Worm (Caenorhabditis elegans): ENCODE results near the gene C04F5.9.

Gene C04F5.9

DNA sequence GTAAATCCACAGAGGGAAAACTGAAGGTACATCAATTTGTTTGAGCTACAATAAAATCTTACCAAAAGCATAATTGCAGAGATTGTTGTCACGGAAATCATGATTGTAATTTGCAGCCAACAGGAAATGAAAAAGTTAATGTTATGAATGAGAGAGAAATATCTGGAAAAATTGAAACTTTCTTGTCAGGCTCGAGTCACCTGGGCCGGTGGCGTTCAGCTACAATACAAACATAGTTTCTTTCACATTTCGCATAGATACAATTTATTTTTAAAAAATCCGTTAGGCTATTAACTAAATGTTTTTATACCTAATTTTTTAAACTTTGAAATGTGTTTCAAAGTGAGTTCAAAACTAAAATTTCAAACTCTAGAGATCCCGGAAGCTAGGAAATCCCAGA lies 38.7 kb upstream of the C04F5.9 start, which contains the start of gene srx-39:
srx-39 (minus strand) TSS at position 101 of the 400 bp plus-strand sequence.
- no peak for TF ChIP-seq zag-1 (tag; optimal IDR thresholded peaks at IDR 0.05)
- TF ChIP-seq elt-1 (tag; optimal IDR thresholded peaks at IDR 0.05): no peak
- no peak for TF ChIP-seq nhr-28 (tag; optimal IDR thresholded peaks at IDR 0.05)
- no peak for TF ChIP-seq eor-1 (tag; optimal IDR thresholded peaks at IDR 0.05)
- no peak for TF ChIP-seq ztf-4 (tag; optimal IDR thresholded peaks at IDR 0.05)
- no peak for TF ChIP-seq fos-1 (tag; optimal IDR thresholded peaks at IDR 0.05)

DNA sequence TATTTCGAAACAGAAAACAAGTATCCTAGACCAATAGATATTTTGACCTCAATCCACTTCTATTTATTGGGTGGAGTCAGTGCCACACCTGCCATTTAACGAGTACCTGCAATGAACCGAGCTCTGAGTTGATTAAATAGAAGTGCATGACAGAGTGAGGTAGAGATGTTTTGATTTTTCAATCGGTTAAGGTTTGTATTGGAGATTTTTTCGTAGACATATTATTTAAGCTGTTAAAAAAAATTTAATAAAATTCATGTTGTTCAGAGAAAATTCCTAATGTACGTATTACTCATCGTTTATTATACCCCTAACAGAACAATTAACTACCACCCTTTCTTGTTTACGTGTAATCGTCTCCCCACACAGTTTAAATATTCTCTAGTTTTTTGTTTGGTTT lies 36.5 kb upstream of the C04F5.9 start, which contains the start of gene srx-38:
srx-38 (minus strand) TSS at position 101 of the 400 bp plus-strand sequence.
- TF ChIP-seq ceh-16 (tag; optimal IDR thresholded peaks at IDR 0.05) (no peak), mdl-1 (tag; optimal IDR thresholded peaks at IDR 0.05) (no peak), nhr-237 (tag; optimal IDR thresholded peaks at IDR 0.05) (no peak), mml-1 (tag; optimal IDR thresholded peaks at IDR 0.05) (no peak), egl-5 (tag; optimal IDR thresholded peaks at IDR 0.05) (no peak), elt-3 (tag; optimal IDR thresholded peaks at IDR 0.05) (no peak), snpc-4 (tag; optimal IDR thresholded peaks at IDR 0.05) (no peak), eor-1 (tag; optimal IDR thresholded peaks at IDR 0.05) (no peak), fos-1 (tag; optimal IDR thresholded peaks at IDR 0.05) (no peak), skn-1 (tag; optimal IDR thresholded peaks at IDR 0.05) (no peak), hmg-11 (tag; optimal IDR thresholded peaks at IDR 0.05) (no peak), lin-15B (tag; optimal IDR thresholded peaks at IDR 0.05) (no peak), ztf-11 (tag; optimal IDR thresholded peaks at IDR 0.05) (no peak), ama-1 (optimal IDR thresholded peaks at IDR 0.05) (no peak)

DNA sequence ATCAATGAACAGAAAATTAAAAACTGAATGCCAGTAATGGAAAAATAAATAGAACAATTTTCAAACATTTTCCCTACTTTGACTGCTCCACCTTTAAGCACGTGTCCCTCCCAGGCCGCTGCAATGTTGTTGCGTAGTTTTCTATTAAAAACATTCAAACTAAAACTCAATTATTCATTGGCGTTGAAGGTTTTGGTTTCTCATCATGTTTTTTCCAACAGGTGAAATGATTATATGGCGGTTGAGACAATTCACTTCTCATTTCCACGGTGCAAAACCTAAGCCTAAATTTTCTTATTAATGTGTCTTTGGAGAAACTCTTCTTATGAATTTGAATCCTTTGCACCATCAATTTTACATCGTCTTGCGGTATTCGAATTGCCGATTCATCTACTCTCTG lies 31.9 kb upstream of the C04F5.9 start, which contains the start of gene srh-130:
srh-130 (plus strand) TSS at position 301 of the 400 bp plus-strand sequence.
- TF ChIP-seq unc-62 (GFP tag; optimal IDR thresholded peaks at IDR 0.05) (no peak), mml-1 (tag; optimal IDR thresholded peaks at IDR 0.05) (no peak), nhr-12 (tag; optimal IDR thresholded peaks at IDR 0.05) (no peak), fos-1 (tag; optimal IDR thresholded peaks at IDR 0.05) (no peak), fkh-10 (GFP tag; optimal IDR thresholded peaks at IDR 0.05) (no peak), lin-39 (tag; optimal IDR thresholded peaks at IDR 0.05) (no peak), nfya-1 (tag; optimal IDR thresholded peaks at IDR 0.05; ENCODE audit: insufficient read depth) (no peak), ceh-82 (tag; optimal IDR thresholded peaks at IDR 0.05) (no peak), ztf-4 (tag; optimal IDR thresholded peaks at IDR 0.05) (no peak)

DNA sequence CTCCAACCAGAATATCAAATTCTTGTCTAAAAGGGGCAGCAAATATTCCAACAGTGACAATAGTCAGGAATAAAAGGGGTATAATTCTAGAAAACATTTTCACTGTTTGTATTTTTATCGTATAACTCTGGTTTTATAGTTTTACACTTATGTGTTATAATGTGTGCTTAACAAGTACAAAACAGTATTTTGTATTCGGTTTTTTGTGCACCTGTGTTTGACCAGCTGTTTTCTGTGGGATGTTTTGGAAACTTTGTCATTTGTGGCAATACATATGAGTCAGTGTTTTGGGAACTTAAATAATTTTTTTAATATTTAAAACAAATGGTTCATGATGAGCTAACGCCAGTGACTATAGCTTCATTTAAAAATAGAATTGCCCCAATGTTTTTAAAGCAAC lies 27.4 kb upstream of the C04F5.9 start, which contains the start of gene F14F9.6:
F14F9.6 (minus strand) TSS at position 101 of the 400 bp plus-strand sequence.
- TF ChIP-seq nhr-67 (tag; optimal IDR thresholded peaks at IDR 0.05) (no peak), R02D3.7 (tag; optimal IDR thresholded peaks at IDR 0.05) (no peak), tbx-2 (tag; optimal IDR thresholded peaks at IDR 0.05) (no peak), nhr-76 (tag; optimal IDR thresholded peaks at IDR 0.05) (no peak)

DNA sequence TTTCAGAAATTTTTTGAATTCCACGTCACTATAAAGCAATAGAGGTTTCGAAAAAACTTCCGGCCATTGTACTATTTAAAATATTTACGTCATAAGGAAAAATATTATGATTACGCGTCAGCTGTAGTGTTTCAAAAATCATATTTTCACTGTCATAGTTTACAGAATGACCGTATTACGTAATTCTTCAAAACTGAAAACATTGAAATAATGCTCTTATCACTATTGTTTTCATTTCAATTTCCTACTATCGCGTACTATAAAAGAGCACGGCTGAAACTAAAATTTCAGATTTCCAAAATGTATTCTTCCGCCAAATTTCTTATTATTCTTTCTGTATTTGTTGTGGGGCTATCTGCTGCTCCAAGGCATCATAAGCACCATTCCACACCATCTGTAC lies 25.5 kb upstream of the C04F5.9 start, which contains the start of gene F14F9.2:
F14F9.2 (plus strand) TSS at position 301 of the 400 bp plus-strand sequence.
- TF ChIP-seq nhr-67 (tag; optimal IDR thresholded peaks at IDR 0.05) (no peak), mml-1 (tag; optimal IDR thresholded peaks at IDR 0.05) (no peak), daf-12 (tag; optimal IDR thresholded peaks at IDR 0.05) (no peak), nhr-25 (tag; optimal IDR thresholded peaks at IDR 0.05) (no peak), nhr-11 (tag; optimal IDR thresholded peaks at IDR 0.05) (no peak), ceh-9 (tag; optimal IDR thresholded peaks at IDR 0.05) (no peak), lin-39 (tag; optimal IDR thresholded peaks at IDR 0.05) (no peak), ztf-4 (tag; optimal IDR thresholded peaks at IDR 0.05) (no peak), ztf-11 (tag; optimal IDR thresholded peaks at IDR 0.05) (no peak), elt-1 (tag; optimal IDR thresholded peaks at IDR 0.05) (no peak), fkh-10 (GFP tag; optimal IDR thresholded peaks at IDR 0.05) (no peak), snpc-4 (tag; optimal IDR thresholded peaks at IDR 0.05) (no peak), nhr-28 (tag; optimal IDR thresholded peaks at IDR 0.05) (no peak), unc-62 (GFP tag; optimal IDR thresholded peaks at IDR 0.05) (no peak), pha-4 (tag; optimal IDR thresholded peaks at IDR 0.05) (no peak)

DNA sequence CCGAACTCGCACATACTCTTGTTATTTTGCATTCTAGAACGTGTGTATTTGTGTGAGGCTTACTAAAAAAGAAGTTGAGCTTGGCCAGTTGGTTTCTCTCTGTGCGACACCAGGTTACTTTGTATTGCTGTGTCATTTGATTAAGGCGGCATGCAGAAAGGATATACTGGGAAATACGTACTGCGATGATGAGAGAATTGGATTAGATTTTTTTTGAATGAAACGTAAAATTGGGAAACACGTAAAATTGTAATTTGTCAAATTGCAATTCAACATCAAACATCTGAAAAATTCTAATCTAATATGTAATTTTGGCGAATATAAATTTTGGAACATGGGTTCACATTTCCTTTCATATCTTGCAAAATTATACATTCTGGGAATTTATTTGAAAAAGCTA lies 24.8 kb upstream of the C04F5.9 start, which contains the start of gene srh-129:
srh-129 (minus strand) TSS at position 101 of the 400 bp plus-strand sequence.
- TF ChIP-seq lin-15B (tag; optimal IDR thresholded peaks at IDR 0.05) (no peak), ztf-11 (tag; optimal IDR thresholded peaks at IDR 0.05) (no peak), ceh-9 (tag; optimal IDR thresholded peaks at IDR 0.05) (no peak), ama-1 (optimal IDR thresholded peaks at IDR 0.05) (no peak), pqm-1 (tag; optimal IDR thresholded peaks at IDR 0.05) (no peak)

Data from whole organism, L3 larva.